Fruit fly (Drosophila melanogaster) whole organism, embryonic: ENCODE data around the gene SP555.

Source experiments
- BEAF-32 ChIP-seq: fragments of 200-800 bp; sonication (Bioruptor generic); optimal IDR thresholded peaks from 3 replicates; lab custom pipeline; 2017; ENCODE audit warnings: missing biosample characterization, missing genetic modification characterization, mild to moderate bottlenecking, moderate library complexity, missing genetic modification reagents
- CG10565 ChIP-seq: fragments of 200-800 bp; sonication (Bioruptor generic); optimal IDR thresholded peaks from 3 replicates; lab custom pipeline; 2016; ENCODE audit warnings: missing biosample characterization, mild to moderate bottlenecking, missing genetic modification characterization
- CG10979 ChIP-seq: fragments of 200-800 bp; sonication (Bioruptor generic); optimal IDR thresholded peaks from 2 replicates; lab custom pipeline; 2018; ENCODE audit warnings: missing biosample characterization, mild to moderate bottlenecking, missing genetic modification characterization, moderate library complexity
- CG11247 ChIP-seq: fragments of 200-800 bp; sonication (Bioruptor generic); IDR thresholded peaks from 2 replicates; pipeline ENCODE4 v1.3.6; 2022; ENCODE audit warnings: missing biosample characterization, missing genetic modification characterization
- CG11398 ChIP-seq: fragments of 200-800 bp; sonication (Bioruptor generic); optimal IDR thresholded peaks from 2 replicates; lab custom pipeline; 2016; ENCODE audit warnings: missing biosample characterization, missing genetic modification characterization
- CG11504 ChIP-seq: fragments of 200-800 bp; sonication (Bioruptor generic); optimal IDR thresholded peaks from 3 replicates; lab custom pipeline; 2019; ENCODE audit warnings: missing biosample characterization, mild to moderate bottlenecking, missing genetic modification characterization, moderate library complexity
- CG12391 ChIP-seq: fragments of 200-800 bp; sonication (Bioruptor generic); optimal IDR thresholded peaks from 3 replicates; lab custom pipeline; 2018; ENCODE audit warnings: missing biosample characterization, mild to moderate bottlenecking, missing genetic modification characterization, moderate library complexity
- CG13123 ChIP-seq: fragments of 200-800 bp; sonication (Bioruptor generic); optimal IDR thresholded peaks from 2 replicates; lab custom pipeline; 2016; ENCODE audit warnings: missing biosample characterization, missing genetic modification characterization
- CG13775 ChIP-seq: fragments of 200-800 bp; sonication (Bioruptor generic); optimal IDR thresholded peaks from 3 replicates; lab custom pipeline; 2017; ENCODE audit warnings: missing biosample characterization, mild to moderate bottlenecking, missing genetic modification characterization
- CG1529 ChIP-seq: fragments of 200-800 bp; sonication (Bioruptor generic); optimal IDR thresholded peaks from 3 replicates; lab custom pipeline; 2018; ENCODE audit warnings: missing biosample characterization, missing genetic modification characterization
- CG15479 ChIP-seq: fragments of 200-800 bp; sonication (Bioruptor generic); optimal IDR thresholded peaks from 3 replicates; lab custom pipeline; 2019; ENCODE audit warnings: missing biosample characterization, mild to moderate bottlenecking, missing genetic modification characterization, moderate library complexity
- CG1602 ChIP-seq: fragments of 200-800 bp; sonication (Bioruptor generic); optimal IDR thresholded peaks from 3 replicates; lab custom pipeline; 2016; ENCODE audit warnings: missing biosample characterization, missing genetic modification characterization
- CG18619 ChIP-seq: fragments of 200-800 bp; sonication (Bioruptor generic); optimal IDR thresholded peaks from 3 replicates; lab custom pipeline; 2017; ENCODE audit warnings: missing biosample characterization, mild to moderate bottlenecking, missing genetic modification characterization
- CG2116 ChIP-seq: fragments of 200-800 bp; sonication (Bioruptor generic); optimal IDR thresholded peaks from 3 replicates; lab custom pipeline; 2018; ENCODE audit warnings: missing biosample characterization, mild to moderate bottlenecking, missing genetic modification characterization
- CG30020 ChIP-seq: fragments of 200-800 bp; optimal IDR thresholded peaks from 2 replicates; lab custom pipeline; 2019; ENCODE audit warnings: missing biosample characterization, mild to moderate bottlenecking, missing genetic modification characterization, moderate library complexity
- CG31224 ChIP-seq: fragments of 200-800 bp; sonication (Bioruptor generic); IDR thresholded peaks from 2 replicates; pipeline ENCODE4 v1.3.6; 2022; ENCODE audit warnings: missing biosample characterization, missing genetic modification characterization
- CG3163 ChIP-seq: fragments of 200-800 bp; sonication (Bioruptor generic); optimal IDR thresholded peaks from 3 replicates; lab custom pipeline; 2016; ENCODE audit warnings: missing biosample characterization, missing genetic modification characterization
- CG3995 ChIP-seq: fragments of 200-800 bp; sonication (Bioruptor generic); optimal IDR thresholded peaks from 3 replicates; lab custom pipeline; 2016; ENCODE audit warnings: missing biosample characterization, missing genetic modification characterization
- CG4360 ChIP-seq: fragments of 200-800 bp; sonication (Bioruptor generic); IDR thresholded peaks from 2 replicates; pipeline ENCODE4 v1.3.6; 2022; ENCODE audit warnings: missing biosample characterization, missing genetic modification characterization
- CG4707 ChIP-seq: fragments of 200-800 bp; sonication (Bioruptor generic); optimal IDR thresholded peaks from 2 replicates; lab custom pipeline; 2018; ENCODE audit warnings: missing biosample characterization, mild to moderate bottlenecking, missing genetic modification characterization, moderate library complexity
- CG5245 ChIP-seq: fragments of 200-800 bp; sonication (Bioruptor generic); optimal IDR thresholded peaks from 3 replicates; lab custom pipeline; 2016; ENCODE audit warnings: missing biosample characterization, missing genetic modification characterization
- CG7928 ChIP-seq: fragments of 200-800 bp; sonication (Bioruptor generic); optimal IDR thresholded peaks from 2 replicates; lab custom pipeline; 2017; ENCODE audit warnings: missing biosample characterization, mild to moderate bottlenecking, missing genetic modification characterization
- Dad ChIP-seq: fragments of 200-800 bp; sonication (Bioruptor generic); optimal IDR thresholded peaks from 3 replicates; lab custom pipeline; 2016; ENCODE audit warnings: missing biosample characterization, missing genetic modification characterization
- Fer1 ChIP-seq: fragments of 200-800 bp; sonication (Bioruptor generic); optimal IDR thresholded peaks from 2 replicates; lab custom pipeline; 2017; ENCODE audit warnings: missing biosample characterization, mild to moderate bottlenecking, missing genetic modification characterization
- HLH3B ChIP-seq: fragments of 200-800 bp; sonication (Bioruptor generic); IDR thresholded peaks from 2 replicates; pipeline ENCODE4 v1.3.6; 2022; ENCODE audit warnings: missing biosample characterization, missing genetic modification characterization
- HLHmδ ChIP-seq: fragments of 200-800 bp; sonication (Bioruptor generic); optimal IDR thresholded peaks from 2 replicates; lab custom pipeline; 2018; ENCODE audit warnings: missing biosample characterization, mild to moderate bottlenecking, missing genetic modification characterization, moderate library complexity
- Nf-YB ChIP-seq: fragments of 200-800 bp; sonication (Bioruptor generic); optimal IDR thresholded peaks from 3 replicates; lab custom pipeline; 2019; ENCODE audit warnings: missing biosample characterization, mild to moderate bottlenecking, missing genetic modification characterization, moderate library complexity
- ab ChIP-seq: fragments of 200-800 bp; sonication (Bioruptor generic); optimal IDR thresholded peaks from 2 replicates; lab custom pipeline; 2016; ENCODE audit warnings: missing biosample characterization, missing genetic modification characterization
- al ChIP-seq: fragments of 200-800 bp; sonication (Bioruptor generic); IDR thresholded peaks from 2 replicates; pipeline ENCODE4 v1.3.6; 2022; ENCODE audit warnings: missing biosample characterization, missing genetic modification characterization
- ara ChIP-seq: fragments of 200-800 bp; sonication (Bioruptor generic); IDR thresholded peaks from 2 replicates; pipeline ENCODE4 v1.3.6; 2022; ENCODE audit warnings: missing biosample characterization, missing genetic modification characterization
- cas ChIP-seq: fragments of 200-800 bp; sonication (Bioruptor generic); IDR thresholded peaks from 2 replicates; pipeline ENCODE4 v1.3.6; 2022; ENCODE audit warnings: missing biosample characterization, missing genetic modification characterization
- fd102C ChIP-seq: fragments of 200-800 bp; sonication (Bioruptor generic); optimal IDR thresholded peaks from 2 replicates; lab custom pipeline; 2018; ENCODE audit warnings: missing biosample characterization, mild to moderate bottlenecking, missing genetic modification characterization, moderate library complexity
- her ChIP-seq: fragments of 200-800 bp; sonication (Bioruptor generic); optimal IDR thresholded peaks from 2 replicates; lab custom pipeline; 2016; ENCODE audit warnings: missing biosample characterization, missing genetic modification characterization
- lbe ChIP-seq: fragments of 200-800 bp; sonication (Bioruptor generic); optimal IDR thresholded peaks from 2 replicates; lab custom pipeline; 2016; ENCODE audit warnings: missing biosample characterization, mild to moderate bottlenecking, missing genetic modification characterization
- mam ChIP-seq: fragments of 200-800 bp; sonication (Bioruptor generic); optimal IDR thresholded peaks from 3 replicates; lab custom pipeline; 2016; ENCODE audit warnings: missing biosample characterization, missing genetic modification characterization
- nerfin-1 ChIP-seq: fragments of 200-800 bp; sonication (Bioruptor generic); optimal IDR thresholded peaks from 3 replicates; lab custom pipeline; 2019; ENCODE audit warnings: missing biosample characterization, mild to moderate bottlenecking, missing genetic modification characterization, moderate library complexity
- psq ChIP-seq: fragments of 200-800 bp; sonication (Bioruptor generic); optimal IDR thresholded peaks from 2 replicates; lab custom pipeline; 2017; ENCODE audit warnings: missing biosample characterization, missing genetic modification characterization
- run ChIP-seq: fragments of 200-800 bp; sonication (Bioruptor generic); optimal IDR thresholded peaks from 3 replicates; lab custom pipeline; 2018; ENCODE audit warnings: missing biosample characterization, mild to moderate bottlenecking, missing genetic modification characterization
- sc ChIP-seq, 3 experiments: fragments of >200 bp in 2 of 3; fragments of 200-800 bp in 1 of 3; sonication (Bioruptor generic) in 1 of 3; optimal IDR thresholded peaks; 2 replicates in 2 of 3; 3 replicates in 1 of 3; lab custom pipeline; 2017; ENCODE audit warnings: mild to moderate bottlenecking in 1 of 3, missing biosample characterization in 1 of 3, missing genetic modification characterization in 1 of 3, missing genetic modification reagents in 1 of 3
- scrt ChIP-seq: fragments of 200-800 bp; sonication (Bioruptor generic); optimal IDR thresholded peaks from 2 replicates; lab custom pipeline; 2018; ENCODE audit warnings: missing biosample characterization, mild to moderate bottlenecking, missing genetic modification characterization, moderate library complexity
- sna ChIP-seq: fragments of 200-800 bp; sonication (Bioruptor generic); IDR thresholded peaks from 2 replicates; pipeline ENCODE4 v1.3.6; 2022; ENCODE audit warnings: missing biosample characterization, missing genetic modification characterization; ENCODE audit not compliant: partially characterized antibody
- tgo ChIP-seq: fragments of 200-800 bp; sonication (Bioruptor generic); IDR thresholded peaks from 3 replicates; pipeline ENCODE4 v1.3.6; 2022; ENCODE audit warnings: missing biosample characterization, missing genetic modification characterization
- tio ChIP-seq: fragments of 200-800 bp; sonication (Bioruptor generic); optimal IDR thresholded peaks from 2 replicates; lab custom pipeline; 2017; ENCODE audit warnings: missing biosample characterization, missing genetic modification characterization, inconsistent platforms
- tll ChIP-seq, 2 experiments: fragments of 200-800 bp in 1 of 2; fragments of >200 bp in 1 of 2; sonication (Bioruptor generic) in 1 of 2; optimal IDR thresholded peaks; 2 replicates each; lab custom pipeline; 2017 to 2019; ENCODE audit warnings: missing biosample characterization in 2 of 2, missing genetic modification characterization in 2 of 2, mild to moderate bottlenecking in 1 of 2, moderate library complexity in 1 of 2
- tx ChIP-seq: fragments of 200-800 bp; sonication (Bioruptor generic); optimal IDR thresholded peaks from 2 replicates; lab custom pipeline; 2016; ENCODE audit warnings: missing biosample characterization, missing genetic modification characterization
- unpg ChIP-seq: fragments of 200-800 bp; sonication (Bioruptor generic); optimal IDR thresholded peaks from 3 replicates; lab custom pipeline; 2018; ENCODE audit warnings: missing biosample characterization, mild to moderate bottlenecking, missing genetic modification characterization, moderate library complexity
- vnd ChIP-seq: fragments of 200-800 bp; sonication (Bioruptor generic); IDR thresholded peaks from 3 replicates; pipeline ENCODE4 v1.3.6; 2022; ENCODE audit warnings: missing biosample characterization, missing genetic modification characterization; ENCODE audit not compliant: partially characterized antibody
- zfh2 ChIP-seq: fragments of 200-800 bp; sonication (Bioruptor generic); optimal IDR thresholded peaks from 2 replicates; lab custom pipeline; 2016; ENCODE audit warnings: missing biosample characterization, missing genetic modification characterization

SP555 gene

dm6 chr2L:5004677-5005463 is 32.6 kb upstream of the SP555 start (continued):
- peak; percentile 89 for TF ChIP-seq CG1602 (GFP tag; lab: Kevin White, UChicago)
- TF ChIP-seq CG3163 (GFP tag; lab: Kevin White, UChicago) = peak; percentile 78
- peak; percentile 95 for TF ChIP-seq unpg (GFP tag; lab: Kevin White, UChicago)
- peak; percentile 75 for TF ChIP-seq Nf-YB
- peak; percentile 95 for TF ChIP-seq zfh2 (GFP tag; lab: Kevin White, UChicago)
- peak; percentile 95 for TF ChIP-seq her (GFP tag; lab: Kevin White, UChicago)
- peak; percentile 6 for TF ChIP-seq BEAF-32
- peak; percentile 98 for TF ChIP-seq Fer1
- TF ChIP-seq sna = 0 out of 2 replicates have a peak, but pooled peaks have one; percentile 13
- peak; percentile 63 for TF ChIP-seq CG4360 (GFP tag; lab: Robert Waterston, UW)
- peak; percentile 84 for TF ChIP-seq run
- peak; percentile 94 for TF ChIP-seq Dad
- TF ChIP-seq HLHmδ (GFP tag; lab: Kevin White, UChicago) = no peak
- TF ChIP-seq CG4707 (GFP tag; lab: Kevin White, UChicago) = peak; percentile 80
- TF ChIP-seq HLH3B (GFP tag; lab: Robert Waterston, UW) = peak; percentile 97
- peak; percentile 91 for TF ChIP-seq CG18619 (GFP tag; lab: Kevin White, UChicago)
- peak; percentile 93 for TF ChIP-seq CG11504
- no peak for TF ChIP-seq tll (GFP tag; optimal IDR thresholded peaks at IDR 0.05; lab: Kevin White, UChicago)
- TF ChIP-seq CG31224 = peak; percentile 90
- peak; percentile 80 for TF ChIP-seq CG7928 (GFP tag; lab: Kevin White, UChicago)
- TF ChIP-seq sc (optimal IDR thresholded peaks at IDR 0.05; lab: Kevin White, UChicago) = no peak
- peak; percentile 79 for TF ChIP-seq sc (GFP tag; optimal IDR thresholded peaks at IDR 0.05; lab: Kevin White, UChicago)
- peak; percentile 94 for TF ChIP-seq tx (GFP tag; lab: Kevin White, UChicago)
- peak; percentile 91 for TF ChIP-seq CG11398 (GFP tag; lab: Kevin White, UChicago)
- TF ChIP-seq tio (GFP tag; lab: Kevin White, UChicago) = no peak
- TF ChIP-seq tgo (GFP tag; lab: Robert Waterston, UW) = peak; percentile 95
- TF ChIP-seq ara (GFP tag; lab: Robert Waterston, UW) = peak; percentile 92
- TF ChIP-seq CG13775 (GFP tag; lab: Kevin White, UChicago) = peak; percentile 88
- peak; percentile 74 for TF ChIP-seq psq
- peak; percentile 57 for TF ChIP-seq CG2116 (GFP tag; lab: Kevin White, UChicago)
- no peak for TF ChIP-seq vnd (GFP tag; lab: Robert Waterston, UW)
- TF ChIP-seq CG12391 (tag; lab: Kevin White, UChicago) = peak; percentile 93
- TF ChIP-seq CG10979 (tag; lab: Kevin White, UChicago) = peak; percentile 91
- peak; percentile 62 for TF ChIP-seq CG10565 (GFP tag; lab: Kevin White, UChicago)
- peak; percentile 61 for TF ChIP-seq CG30020 (tag; lab: Kevin White, UChicago)
- peak; percentile 86 for TF ChIP-seq CG1529 (GFP tag; lab: Kevin White, UChicago)
- no peak for TF ChIP-seq CG15479 (GFP tag; lab: Kevin White, UChicago)
- TF ChIP-seq al (GFP tag; lab: Robert Waterston, UW) = peak; percentile 92
- TF ChIP-seq CG13123 = peak; percentile 80
- TF ChIP-seq CG5245 (GFP tag; lab: Kevin White, UChicago) = peak; percentile 91
- TF ChIP-seq fd102C (GFP tag; lab: Kevin White, UChicago) = no peak
- peak; percentile 86 for TF ChIP-seq nerfin-1 (tag; lab: Kevin White, UChicago)
- TF ChIP-seq cas (GFP tag; lab: Robert Waterston, UW) = peak; percentile 95
- peak; percentile 46 for TF ChIP-seq lbe (GFP tag; lab: Kevin White, UChicago)
- TF ChIP-seq scrt (GFP tag; lab: Kevin White, UChicago) = peak; percentile 93
- peak; percentile 85 for TF ChIP-seq ab
- TF ChIP-seq mam (GFP tag; lab: Kevin White, UChicago) = peak; percentile 98
- TF ChIP-seq CG11247 (GFP tag; lab: Robert Waterston, UW) = peak; percentile 96
- peak; percentile 50 for TF ChIP-seq CG3995 (GFP tag; lab: Kevin White, UChicago)
